Worm (Caenorhabditis elegans): Measurements from ENCODE around the gene F54C8.1.

DNA sequence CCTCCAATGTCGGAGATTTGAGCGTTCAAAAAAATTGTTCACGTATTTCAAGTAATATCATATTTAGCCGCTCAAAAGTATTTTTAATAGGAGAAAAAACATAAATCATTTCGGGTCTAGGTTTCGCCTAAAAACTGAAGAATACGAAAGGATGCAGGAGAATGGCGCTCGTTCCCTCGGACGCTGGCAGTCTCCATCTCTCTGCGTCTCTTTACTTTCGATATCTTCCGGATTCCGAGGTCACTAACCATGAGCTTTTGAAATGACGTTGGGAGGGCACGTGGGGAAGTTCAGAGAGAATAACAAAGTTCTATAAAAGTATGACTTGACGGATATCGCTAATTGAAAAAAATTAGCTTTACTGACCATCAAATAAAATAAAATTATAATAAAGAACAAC lies 48.6 kb upstream of the F54C8.1 start:
- TF ChIP-seq hnd-1 (tag; optimal IDR thresholded peaks at IDR 0.05) (no peak), ama-1 (optimal IDR thresholded peaks at IDR 0.05) (no peak), tbx-11 (GFP tag; IDR thresholded peaks at IDR 0.05) (no peak), flt-1 (GFP tag; IDR thresholded peaks at IDR 0.05) (no peak), tra-4 (tag; optimal IDR thresholded peaks at IDR 0.05) (no peak), hmbx-1 (tag; optimal IDR thresholded peaks at IDR 0.05) (no peak), sea-1 (GFP tag; conservative IDR thresholded peaks at IDR 0.05) (no peak), aly-1 (tag; optimal IDR thresholded peaks at IDR 0.05) (no peak)

Measured in whole organism, early embryonic.